Worm (Caenorhabditis elegans): ENCODE data around the gene srg-37.

DNA sequence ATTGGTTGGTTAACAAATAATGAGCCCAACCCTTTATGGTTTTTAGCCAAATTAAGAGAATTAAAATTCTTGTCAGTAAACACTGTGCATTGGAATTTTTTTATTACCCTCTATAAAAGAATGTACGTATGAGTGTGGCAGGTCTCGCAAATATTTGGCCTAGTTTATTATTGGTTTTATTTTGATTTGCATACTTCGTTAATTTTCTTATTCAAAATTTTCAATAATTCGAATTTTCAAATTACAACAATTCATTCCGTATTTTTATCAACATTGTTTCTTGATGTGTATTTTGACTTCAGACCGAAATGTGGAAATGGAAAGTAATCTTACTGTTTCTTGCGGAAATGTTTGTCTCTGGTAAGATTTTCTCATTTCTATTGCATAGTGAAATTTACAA lies 22.8 kb upstream of the srg-37 start, which contains the start of gene E02H4.4:
- TF ChIP-seq elt-4 (tag; optimal IDR thresholded peaks at IDR 0.05) (no peak), ttx-3 (tag; optimal IDR thresholded peaks at IDR 0.05) (no peak), ceh-6 (GFP tag; optimal IDR thresholded peaks at IDR 0.05) (no peak), elt-2 (tag; optimal IDR thresholded peaks at IDR 0.05) (no peak), F13H6.1 (tag; optimal IDR thresholded peaks at IDR 0.05) (no peak), ama-1 (optimal IDR thresholded peaks at IDR 0.05) (no peak), C08G9.2 (tag; optimal IDR thresholded peaks at IDR 0.05) (no peak)
